Worm (Caenorhabditis elegans): ENCODE measurements around the gene ucr-1.
A peak's percentile ranks its signal among the peaks of the same experiment; 100 is the strongest.

ucr-1 gene

DNA sequence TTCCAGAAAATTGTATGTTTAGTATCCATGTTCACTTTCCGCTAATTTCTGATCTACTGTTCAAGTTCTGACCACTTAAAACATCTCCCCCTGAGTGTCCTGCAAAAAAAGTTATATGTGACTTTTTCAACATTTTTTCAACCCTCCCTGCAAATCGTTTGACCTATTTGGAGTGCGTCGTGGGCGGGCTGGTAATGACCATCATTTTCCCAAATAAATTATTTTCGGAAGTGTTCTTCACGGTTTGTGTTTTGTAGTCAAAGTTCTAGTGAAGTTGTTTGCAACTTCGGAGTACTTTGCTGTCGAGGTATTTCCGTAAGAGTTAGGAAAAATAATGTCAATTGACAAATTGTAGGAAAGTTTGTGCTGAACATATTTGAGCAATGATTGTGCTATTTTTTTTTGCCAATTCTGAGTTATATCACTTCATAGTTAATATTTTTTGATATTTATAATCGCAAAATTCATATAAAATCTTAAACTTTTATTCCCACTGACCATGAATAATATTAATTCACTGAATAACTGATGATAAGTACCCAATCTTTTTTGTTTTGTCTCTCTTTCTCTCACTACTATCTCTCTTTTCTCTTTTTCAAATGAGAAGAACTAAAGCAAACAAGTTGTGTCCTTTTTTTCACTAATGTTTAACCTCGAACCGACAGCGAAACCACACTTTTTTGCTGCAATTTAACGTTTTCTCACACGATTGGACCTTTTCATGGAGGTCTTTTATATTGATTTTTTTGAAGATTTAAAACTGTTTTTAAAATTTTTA, 30.5 kb downstream of the ucr-1 start:
- no peak for TF ChIP-seq nhr-237 (tag; optimal IDR thresholded peaks at IDR 0.05)
- TF ChIP-seq mab-5 (tag; optimal IDR thresholded peaks at IDR 0.05): no peak
- TF ChIP-seq blmp-1 (tag; optimal IDR thresholded peaks at IDR 0.05; ENCODE audit: insufficient read depth): no peak
- TF ChIP-seq sem-4 (tag; optimal IDR thresholded peaks at IDR 0.05): no peak
- TF ChIP-seq fos-1 (tag; optimal IDR thresholded peaks at IDR 0.05): no peak
- TF ChIP-seq egl-27 (tag; optimal IDR thresholded peaks at IDR 0.05): no peak
- TF ChIP-seq unc-55 (GFP tag; optimal IDR thresholded peaks at IDR 0.05): peak; percentile 10
- no peak for TF ChIP-seq nhr-12 (tag; optimal IDR thresholded peaks at IDR 0.05)
- TF ChIP-seq elt-1 (tag; optimal IDR thresholded peaks at IDR 0.05): no peak
- TF ChIP-seq aly-2 (tag; optimal IDR thresholded peaks at IDR 0.05): no peak
- TF ChIP-seq snpc-4 (tag; optimal IDR thresholded peaks at IDR 0.05): no peak
- TF ChIP-seq ztf-4 (tag; optimal IDR thresholded peaks at IDR 0.05): peak; percentile 8
- no peak for TF ChIP-seq ceh-16 (tag; optimal IDR thresholded peaks at IDR 0.05)
- no peak for TF ChIP-seq unc-39 (tag; optimal IDR thresholded peaks at IDR 0.05)

DNA sequence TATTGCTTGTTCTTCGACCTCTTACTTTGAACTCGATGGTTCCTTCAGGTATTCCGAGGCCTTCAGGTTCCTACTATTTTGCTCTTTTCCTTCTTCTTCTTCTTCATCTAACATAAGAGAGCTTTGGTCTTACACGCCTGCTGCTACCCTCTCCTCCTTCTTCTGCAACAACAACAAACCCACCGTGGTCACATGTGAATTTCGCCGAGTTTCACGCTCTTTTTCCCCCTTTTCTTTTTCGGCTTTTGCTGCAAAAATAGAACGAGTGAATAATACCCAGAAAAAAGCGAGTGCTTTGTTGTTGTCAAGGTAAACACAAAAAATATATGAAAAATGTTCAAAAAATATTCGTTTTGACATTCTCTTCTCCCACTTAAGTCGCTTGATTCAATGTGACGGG, 31.5 kb downstream of the ucr-1 start:
- TF ChIP-seq nhr-10 (tag; optimal IDR thresholded peaks at IDR 0.05): no peak
- TF ChIP-seq nhr-129 (tag; optimal IDR thresholded peaks at IDR 0.05): peak; percentile 49
- no peak for TF ChIP-seq Y55F3AM.14 (GFP tag; optimal IDR thresholded peaks at IDR 0.05)
- TF ChIP-seq C34F6.9 (tag; optimal IDR thresholded peaks at IDR 0.05): peak; percentile 54
- TF ChIP-seq lsy-2 (tag; optimal IDR thresholded peaks at IDR 0.05): peak in 1 of 2 experiments; percentile 0

DNA sequence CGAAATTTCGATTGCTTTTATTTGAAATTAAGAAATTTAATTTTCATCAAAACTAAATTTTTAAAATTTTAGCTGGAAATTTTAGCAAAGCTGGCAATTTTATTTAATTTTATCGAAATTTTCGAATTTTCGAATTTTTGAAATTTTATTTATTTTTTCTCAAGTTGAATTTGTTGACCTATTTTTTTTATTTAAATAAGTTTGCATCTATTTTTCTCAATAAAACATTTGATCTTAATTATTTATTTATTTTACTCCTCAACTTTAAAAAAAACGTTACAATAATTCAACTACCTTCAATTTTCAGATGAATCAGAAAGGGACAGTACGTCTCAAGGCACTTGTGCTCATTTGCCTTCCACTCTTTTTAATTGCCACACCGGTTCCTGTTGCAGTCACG, 32.9 kb downstream of the ucr-1 start, which contains the start of gene daf-4:
TSS of gene daf-4 (plus strand) at position 301 of the 400 bp plus-strand sequence.
- TF ChIP-seq mbf-1 (tag; optimal IDR thresholded peaks at IDR 0.05) (no peak), mdl-1 (tag; optimal IDR thresholded peaks at IDR 0.05) (no peak), nhr-129 (tag; optimal IDR thresholded peaks at IDR 0.05) (no peak), lin-39 (tag; optimal IDR thresholded peaks at IDR 0.05) (no peak), nhr-21 (tag; optimal IDR thresholded peaks at IDR 0.05) (no peak), mab-5 (tag; optimal IDR thresholded peaks at IDR 0.05) (no peak), crh-2 (tag; optimal IDR thresholded peaks at IDR 0.05) (no peak), skn-1 (tag; optimal IDR thresholded peaks at IDR 0.05) (no peak), sma-3 (GFP tag; optimal IDR thresholded peaks at IDR 0.05) (no peak), nhr-77 (tag; optimal IDR thresholded peaks at IDR 0.05) (no peak)

DNA sequence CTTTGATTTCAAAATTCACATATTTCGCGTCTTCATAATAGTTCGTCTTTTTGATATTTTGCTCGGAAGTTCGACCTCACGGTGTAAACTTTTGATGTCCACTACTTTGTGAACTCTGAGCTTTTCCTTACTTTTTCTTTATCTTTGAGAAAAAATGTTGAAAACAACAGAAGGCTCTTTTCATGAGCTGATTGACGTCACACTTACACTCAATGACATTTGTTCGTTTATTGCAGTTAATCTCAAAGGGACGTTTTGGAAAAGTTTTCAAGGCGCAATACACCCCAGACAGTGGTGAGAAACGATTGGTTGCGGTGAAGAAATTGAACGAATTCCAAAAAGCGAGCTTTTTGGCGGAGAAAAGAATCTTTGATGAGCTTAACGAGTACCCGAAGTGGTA, 37.3 kb downstream of the ucr-1 start:
- TF ChIP-seq F13H6.1 (tag; optimal IDR thresholded peaks at IDR 0.05): peak; percentile 38
- no peak for TF ChIP-seq C34F6.9 (tag; optimal IDR thresholded peaks at IDR 0.05)
- peak; percentile 12 for TF ChIP-seq nhr-129 (tag; optimal IDR thresholded peaks at IDR 0.05)
- TF ChIP-seq sma-9 (GFP tag; optimal IDR thresholded peaks at IDR 0.05): peak; percentile 54
- TF ChIP-seq sma-9 (tag; optimal IDR thresholded peaks at IDR 0.05): no peak

DNA sequence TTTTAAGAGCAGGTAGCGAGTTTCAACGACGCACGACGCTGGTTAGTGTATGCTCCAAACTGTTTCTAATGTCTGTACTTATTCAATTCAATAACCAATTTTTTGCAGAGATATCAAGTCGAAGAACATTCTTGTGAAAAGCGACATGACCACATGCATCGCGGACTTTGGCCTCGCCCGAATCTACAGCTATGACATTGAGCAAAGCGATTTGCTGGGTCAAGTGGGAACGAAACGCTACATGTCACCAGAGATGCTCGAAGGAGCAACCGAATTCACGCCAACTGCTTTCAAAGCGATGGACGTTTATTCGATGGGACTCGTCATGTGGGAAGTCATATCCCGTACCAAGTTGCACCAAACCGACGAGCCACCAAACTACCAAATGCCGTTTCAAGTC, 38.4 kb downstream of the ucr-1 start:
- TF ChIP-seq zag-1 (tag; optimal IDR thresholded peaks at IDR 0.05) (no peak), nhr-6 (tag; optimal IDR thresholded peaks at IDR 0.05) (no peak), lin-13 (GFP tag; optimal IDR thresholded peaks at IDR 0.05) (no peak), sma-3 (GFP tag; optimal IDR thresholded peaks at IDR 0.05) (no peak), unc-62 (GFP tag; optimal IDR thresholded peaks at IDR 0.05) (no peak), aly-2 (tag; optimal IDR thresholded peaks at IDR 0.05) (no peak), nhr-129 (tag; optimal IDR thresholded peaks at IDR 0.05) (peak; percentile 33), C34F6.9 (tag; optimal IDR thresholded peaks at IDR 0.05) (no peak)

Data from whole organism, L2 larva.